Fruit fly (Drosophila melanogaster) whole organism, embryonic: ENCODE results near the gene Obp99a.

ENCODE experiments used
- Adf1 ChIP-seq: fragments of 200-800 bp; sonication (Bioruptor generic); IDR thresholded peaks from 2 replicates; pipeline ENCODE4 v1.3.6; 2022; ENCODE audit warnings: missing biosample characterization, missing genetic modification characterization
- BEAF-32 ChIP-seq: fragments of 200-800 bp; sonication (Bioruptor generic); optimal IDR thresholded peaks from 3 replicates; lab custom pipeline; 2017; ENCODE audit warnings: missing biosample characterization, missing genetic modification characterization, mild to moderate bottlenecking, moderate library complexity, missing genetic modification reagents
- Blimp-1 ChIP-seq: fragments of 200-800 bp; sonication (Bioruptor generic); optimal IDR thresholded peaks from 3 replicates; lab custom pipeline; 2018; ENCODE audit warnings: missing biosample characterization, missing genetic modification characterization, mild to moderate bottlenecking, moderate library complexity, missing genetic modification reagents
- CG10979 ChIP-seq: fragments of 200-800 bp; sonication (Bioruptor generic); optimal IDR thresholded peaks from 2 replicates; lab custom pipeline; 2018; ENCODE audit warnings: missing biosample characterization, mild to moderate bottlenecking, missing genetic modification characterization, moderate library complexity
- CG11695 ChIP-seq: fragments of 200-800 bp; sonication (Bioruptor generic); IDR thresholded peaks from 3 replicates; pipeline ENCODE4 v1.3.6; 2022; ENCODE audit warnings: missing biosample characterization, missing genetic modification characterization
- CG12071 ChIP-seq: fragments of 200-800 bp; sonication (Bioruptor generic); optimal IDR thresholded peaks from 3 replicates; lab custom pipeline; 2018; ENCODE audit warnings: missing biosample characterization, mild to moderate bottlenecking, missing genetic modification characterization
- CG12219 ChIP-seq: fragments of 200-800 bp; sonication (Bioruptor generic); optimal IDR thresholded peaks from 3 replicates; lab custom pipeline; 2018; ENCODE audit warnings: missing biosample characterization, mild to moderate bottlenecking, missing genetic modification characterization
- CG14014 ChIP-seq: fragments of 200-800 bp; sonication (Bioruptor generic); IDR thresholded peaks from 2 replicates; pipeline ENCODE4 v1.3.6; 2022; ENCODE audit warnings: missing biosample characterization, missing genetic modification characterization
- CG14710 ChIP-seq: fragments of 200-800 bp; sonication (Bioruptor generic); optimal IDR thresholded peaks from 3 replicates; lab custom pipeline; 2019; ENCODE audit warnings: missing biosample characterization, mild to moderate bottlenecking, missing genetic modification characterization, moderate library complexity
- CG15073 ChIP-seq: fragments of 200-800 bp; sonication (Bioruptor generic); optimal IDR thresholded peaks from 2 replicates; lab custom pipeline; 2016; ENCODE audit warnings: missing biosample characterization, missing genetic modification characterization
- CG1602 ChIP-seq: fragments of 200-800 bp; sonication (Bioruptor generic); optimal IDR thresholded peaks from 3 replicates; lab custom pipeline; 2016; ENCODE audit warnings: missing biosample characterization, missing genetic modification characterization
- CG17802 ChIP-seq: fragments of 200-800 bp; sonication (Bioruptor generic); optimal IDR thresholded peaks from 2 replicates; lab custom pipeline; 2018; ENCODE audit warnings: missing biosample characterization, mild to moderate bottlenecking, missing genetic modification characterization, moderate library complexity
- CG3065 ChIP-seq: fragments of 200-800 bp; sonication (Bioruptor generic); optimal IDR thresholded peaks from 2 replicates; lab custom pipeline; 2016; ENCODE audit warnings: missing biosample characterization, missing genetic modification characterization
- CG32767 ChIP-seq: fragments of 200-800 bp; sonication (Bioruptor generic); IDR thresholded peaks from 2 replicates; pipeline ENCODE4 v1.3.6; 2022; ENCODE audit warnings: missing biosample characterization, missing genetic modification characterization
- CG3726 ChIP-seq: fragments of 200-800 bp; sonication (Bioruptor generic); IDR thresholded peaks from 3 replicates; pipeline ENCODE4, ENCODE4 v1.3.6; 2022; ENCODE audit warnings: missing biosample characterization, missing genetic modification characterization
- CG3995 ChIP-seq: fragments of 200-800 bp; sonication (Bioruptor generic); optimal IDR thresholded peaks from 3 replicates; lab custom pipeline; 2016; ENCODE audit warnings: missing biosample characterization, missing genetic modification characterization
- CG4730 ChIP-seq: fragments of 200-800 bp; sonication (Bioruptor generic); IDR thresholded peaks from 2 replicates; pipeline ENCODE4 v1.3.6; 2022; ENCODE audit warnings: missing biosample characterization, missing genetic modification characterization
- CG5180 ChIP-seq: fragments of 200-800 bp; sonication (Bioruptor generic); optimal IDR thresholded peaks from 3 replicates; lab custom pipeline; 2017; ENCODE audit warnings: missing biosample characterization, missing genetic modification characterization, mild to moderate bottlenecking, moderate library complexity, missing genetic modification reagents
- CG6175 ChIP-seq: fragments of 200-800 bp; sonication (Bioruptor generic); IDR thresholded peaks from 3 replicates; pipeline ENCODE4 v1.3.6; 2022; ENCODE audit warnings: missing biosample characterization, missing genetic modification characterization
- CG6689 ChIP-seq: fragments of 200-800 bp; sonication (Bioruptor generic); IDR thresholded peaks from 2 replicates; pipeline ENCODE4 v1.3.6; 2022; ENCODE audit warnings: missing biosample characterization, missing genetic modification characterization
- CG7963 ChIP-seq: fragments of 200-800 bp; sonication (Bioruptor generic); IDR thresholded peaks from 3 replicates; pipeline ENCODE4 v1.3.6; 2022; ENCODE audit warnings: missing biosample characterization, missing genetic modification characterization; ENCODE audit not compliant: partially characterized antibody
- CG9609 ChIP-seq: fragments of 200-800 bp; sonication (Bioruptor generic); optimal IDR thresholded peaks from 3 replicates; lab custom pipeline; 2016; ENCODE audit warnings: missing biosample characterization, missing genetic modification characterization
- CG9727 ChIP-seq: fragments of 200-800 bp; sonication (Bioruptor generic); optimal IDR thresholded peaks from 3 replicates; lab custom pipeline; 2017; ENCODE audit warnings: missing biosample characterization, mild to moderate bottlenecking, missing genetic modification characterization
- Chrac-16 ChIP-seq: fragments of 200-800 bp; sonication (Bioruptor generic); optimal IDR thresholded peaks from 3 replicates; lab custom pipeline; 2016; ENCODE audit warnings: missing biosample characterization, missing genetic modification characterization
- Deaf1 ChIP-seq: fragments of 200-800 bp; optimal IDR thresholded peaks from 3 replicates; lab custom pipeline; 2019; ENCODE audit warnings: missing biosample characterization, mild to moderate bottlenecking, missing genetic modification characterization, moderate library complexity
- Hmr ChIP-seq: fragments of 200-800 bp; sonication (Bioruptor generic); optimal IDR thresholded peaks from 3 replicates; lab custom pipeline; 2017; ENCODE audit warnings: mild to moderate bottlenecking, missing biosample characterization, missing genetic modification reagents, missing genetic modification characterization
- Mes4 ChIP-seq: fragments of 200-800 bp; sonication (Bioruptor generic); optimal IDR thresholded peaks from 2 replicates; lab custom pipeline; 2016; ENCODE audit warnings: missing biosample characterization, missing genetic modification characterization
- NFAT ChIP-seq: fragments of 200-800 bp; sonication (Bioruptor generic); IDR thresholded peaks from 2 replicates; pipeline ENCODE4 v1.3.6; 2022; ENCODE audit warnings: missing biosample characterization, missing genetic modification characterization
- Nf-YB ChIP-seq: fragments of 200-800 bp; sonication (Bioruptor generic); optimal IDR thresholded peaks from 3 replicates; lab custom pipeline; 2019; ENCODE audit warnings: missing biosample characterization, mild to moderate bottlenecking, missing genetic modification characterization, moderate library complexity
- abd-A ChIP-seq: fragments of 200-800 bp; sonication (Bioruptor generic); optimal IDR thresholded peaks from 3 replicates; lab custom pipeline; 2019; ENCODE audit warnings: missing biosample characterization, mild to moderate bottlenecking, missing genetic modification characterization, moderate library complexity
- ac ChIP-seq: fragments of 200-800 bp; sonication (Bioruptor generic); optimal IDR thresholded peaks from 3 replicates; lab custom pipeline; 2017; ENCODE audit warnings: missing biosample characterization, mild to moderate bottlenecking, missing genetic modification characterization
- az2 ChIP-seq: fragments of 200-800 bp; sonication (Bioruptor generic); optimal IDR thresholded peaks from 3 replicates; lab custom pipeline; 2016; ENCODE audit warnings: missing biosample characterization, missing genetic modification characterization
- chinmo ChIP-seq: fragments of 200-800 bp; sonication (Bioruptor generic); IDR thresholded peaks from 4 replicates; pipeline ENCODE4 v1.3.6; 2022; ENCODE audit warnings: missing biosample characterization, missing genetic modification characterization; ENCODE audit not compliant: partially characterized antibody
- corto ChIP-seq: fragments of 200-800 bp; sonication (Bioruptor generic); optimal IDR thresholded peaks from 2 replicates; lab custom pipeline; 2016; ENCODE audit warnings: missing biosample characterization, mild to moderate bottlenecking, missing genetic modification characterization, moderate library complexity
- da ChIP-seq: fragments of 200-800 bp; sonication (Bioruptor generic); optimal IDR thresholded peaks from 2 replicates; lab custom pipeline; 2016; ENCODE audit warnings: missing biosample characterization, missing genetic modification characterization
- hbn ChIP-seq: fragments of 200-800 bp; sonication (Bioruptor generic); IDR thresholded peaks from 2 replicates; pipeline ENCODE4 v1.3.6; 2022; ENCODE audit warnings: missing biosample characterization, missing genetic modification characterization; ENCODE audit not compliant: partially characterized antibody
- jigr1 ChIP-seq: fragments of 200-800 bp; sonication (Bioruptor generic); IDR thresholded peaks from 3 replicates; pipeline ENCODE4 v1.3.6; 2022; ENCODE audit warnings: missing biosample characterization, missing genetic modification characterization
- ken ChIP-seq: fragments of 200-800 bp; sonication (Bioruptor generic); IDR thresholded peaks from 3 replicates; pipeline ENCODE4 v1.3.6; 2022; ENCODE audit warnings: missing biosample characterization, missing genetic modification characterization
- lbe ChIP-seq: fragments of 200-800 bp; sonication (Bioruptor generic); optimal IDR thresholded peaks from 2 replicates; lab custom pipeline; 2016; ENCODE audit warnings: missing biosample characterization, mild to moderate bottlenecking, missing genetic modification characterization
- mam ChIP-seq: fragments of 200-800 bp; sonication (Bioruptor generic); optimal IDR thresholded peaks from 3 replicates; lab custom pipeline; 2016; ENCODE audit warnings: missing biosample characterization, missing genetic modification characterization
- nmo ChIP-seq: fragments of 200-800 bp; sonication (Bioruptor generic); optimal IDR thresholded peaks from 2 replicates; lab custom pipeline; 2018; ENCODE audit warnings: missing biosample characterization, mild to moderate bottlenecking, missing genetic modification characterization, moderate library complexity
- peb ChIP-seq: fragments of 200-800 bp; sonication (Bioruptor generic); IDR thresholded peaks from 2 replicates; pipeline ENCODE4 v1.3.6; 2022; ENCODE audit warnings: missing biosample characterization, missing genetic modification characterization
- sqz ChIP-seq: fragments of 200-800 bp; sonication (Bioruptor generic); optimal IDR thresholded peaks from 3 replicates; lab custom pipeline; 2018; ENCODE audit warnings: missing biosample characterization, mild to moderate bottlenecking, missing genetic modification characterization
- ssp ChIP-seq: fragments of 200-800 bp; sonication (Bioruptor generic); IDR thresholded peaks from 2 replicates; pipeline ENCODE4 v1.3.6; 2022; ENCODE audit warnings: missing biosample characterization, missing genetic modification characterization
- trem ChIP-seq: fragments of 200-800 bp; optimal IDR thresholded peaks from 3 replicates; lab custom pipeline; 2019; ENCODE audit warnings: missing biosample characterization, mild to moderate bottlenecking, missing genetic modification characterization, moderate library complexity
- twi ChIP-seq: fragments of 200-800 bp; optimal IDR thresholded peaks from 2 replicates; lab custom pipeline; 2019; ENCODE audit warnings: missing biosample characterization, mild to moderate bottlenecking, missing genetic modification characterization, moderate library complexity
- vvl ChIP-seq: fragments of 200-800 bp; sonication (Bioruptor generic); IDR thresholded peaks from 2 replicates; pipeline ENCODE4 v1.3.6; 2022; ENCODE audit warnings: missing biosample characterization, missing genetic modification characterization
- zf30C ChIP-seq: fragments of 200-800 bp; sonication (Bioruptor generic); optimal IDR thresholded peaks from 3 replicates; lab custom pipeline; 2018; ENCODE audit warnings: missing biosample characterization, mild to moderate bottlenecking, missing genetic modification characterization

Gene Obp99a

dm6 chr3R:29692009-29692641 is 20.7 kb downstream of the Obp99a start, which contains the start of gene dmrt99B (continued):
- TF ChIP-seq NFAT (GFP tag; lab: Robert Waterston, UW) (no peak), Hmr (GFP tag; lab: Kevin White, UChicago) (no peak), CG5180 (GFP tag; lab: Kevin White, UChicago) (no peak), Adf1 (GFP tag; lab: Robert Waterston, UW) (peak; percentile 91), jigr1 (GFP tag; lab: Robert Waterston, UW) (no peak), CG32767 (GFP tag; lab: Robert Waterston, UW) (0 out of 2 replicates have a peak, but pooled peaks have one; percentile 15), CG3065 (GFP tag; lab: Kevin White, UChicago) (no peak), chinmo (GFP tag; lab: Robert Waterston, UW) (0 out of 4 replicates have a peak, but pooled peaks have one; percentile 17), Mes4 (no peak), CG9609 (GFP tag; lab: Kevin White, UChicago) (no peak), Deaf1 (tag; lab: Kevin White, UChicago) (peak; percentile 10), CG7963 (GFP tag; lab: Robert Waterston, UW) (no peak), hbn (GFP tag; lab: Robert Waterston, UW) (no peak), CG3995 (GFP tag; lab: Kevin White, UChicago) (no peak)

dm6 chr3R:29695744-29696143 is 24.3 kb downstream of the Obp99a start:
- no peak for TF ChIP-seq mam (GFP tag; lab: Kevin White, UChicago)
- no peak for TF ChIP-seq ken
- no peak for TF ChIP-seq lbe
- no peak for TF ChIP-seq BEAF-32 (GFP tag; lab: Kevin White, UChicago)
- TF ChIP-seq sqz = no peak
- TF ChIP-seq corto (GFP tag; lab: Kevin White, UChicago) = no peak
- no peak for TF ChIP-seq CG14014 (GFP tag; lab: Robert Waterston, UW)
- no peak for TF ChIP-seq CG12071 (GFP tag; lab: Kevin White, UChicago)
- no peak for TF ChIP-seq CG3726 (GFP tag; lab: Robert Waterston, UW)
- TF ChIP-seq Hmr (GFP tag; lab: Kevin White, UChicago) = no peak
- no peak for TF ChIP-seq peb
- TF ChIP-seq da (GFP tag; lab: Kevin White, UChicago) = no peak
- TF ChIP-seq CG10979 (tag; lab: Kevin White, UChicago) = no peak
- no peak for TF ChIP-seq abd-A (tag; lab: Kevin White, UChicago)
- TF ChIP-seq CG15073 (GFP tag; lab: Kevin White, UChicago) = no peak
- TF ChIP-seq az2 = no peak
- TF ChIP-seq CG11695 = no peak
- TF ChIP-seq, all 482 proteins: peak for 0

DNA sequence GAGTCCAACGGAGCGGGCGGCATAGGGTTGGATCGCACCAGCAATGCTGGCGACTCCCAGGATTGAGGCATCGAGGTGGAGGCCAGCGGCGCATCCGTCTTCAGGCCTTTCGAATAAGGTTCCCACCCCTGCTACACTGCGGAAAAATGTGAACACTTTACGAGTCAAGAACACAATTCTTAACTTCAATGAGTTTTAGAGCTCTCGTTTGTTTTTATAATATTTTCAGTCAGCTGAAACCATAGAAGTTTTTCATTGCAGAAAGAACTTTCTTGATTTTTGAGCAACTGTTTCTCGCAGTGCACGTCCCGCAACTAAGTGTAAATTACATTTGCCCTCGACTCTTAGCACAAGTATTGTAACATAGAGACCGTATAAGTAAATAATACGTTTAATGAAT is 24.9 kb downstream of the Obp99a start:
- TF ChIP-seq nmo (peak; percentile 14), Blimp-1 (GFP tag; lab: Kevin White, UChicago) (peak; percentile 17), Chrac-16 (peak; percentile 34), CG6175 (GFP tag; lab: Robert Waterston, UW) (no peak), twi (tag; lab: Kevin White, UChicago) (no peak), CG1602 (peak; percentile 18), zf30C (GFP tag; lab: Kevin White, UChicago) (peak; percentile 9), CG12219 (GFP tag; lab: Kevin White, UChicago) (no peak), CG17802 (peak; percentile 21), vvl (GFP tag; lab: Robert Waterston, UW) (0 out of 2 replicates have a peak, but pooled peaks have one; percentile 22), ac (GFP tag; lab: Kevin White, UChicago) (peak; percentile 16), CG4730 (GFP tag; lab: Robert Waterston, UW) (no peak), trem (tag; lab: Kevin White, UChicago) (peak; percentile 27), Nf-YB (GFP tag; lab: Kevin White, UChicago) (peak; percentile 17), CG9727 (GFP tag; lab: Kevin White, UChicago) (peak; percentile 59), ssp (0 out of 2 replicates have a peak, but pooled peaks have one; percentile 14), CG14710 (peak; percentile 38), CG6689 (GFP tag; lab: Robert Waterston, UW) (0 out of 2 replicates have a peak, but pooled peaks have one; percentile 20)
